Worm (Caenorhabditis elegans): ENCODE measurements around the gene R155.3.

- TF ChIP-seq F57A8.1 (GFP tag; optimal IDR thresholded peaks at IDR 0.05): no peak
- TF ChIP-seq nhr-90 (tag; optimal IDR thresholded peaks at IDR 0.05): no peak
- TF ChIP-seq tlf-1 (GFP tag; optimal IDR thresholded peaks at IDR 0.05): no peak
- TF ChIP-seq ama-1 (optimal IDR thresholded peaks at IDR 0.05): no peak
- no peak for TF ChIP-seq ama-1 (GFP tag; optimal IDR thresholded peaks at IDR 0.05)
- TF ChIP-seq madf-10 (tag; optimal IDR thresholded peaks at IDR 0.05): no peak
- no peak for TF ChIP-seq F55B11.4 (tag; optimal IDR thresholded peaks at IDR 0.05; ENCODE audit: borderline replicate concordance, insufficient read depth)
- TF ChIP-seq F39B2.1 (GFP tag; IDR thresholded peaks at IDR 0.05): no peak
- TF ChIP-seq akir-1 (GFP tag; optimal IDR thresholded peaks at IDR 0.05): no peak
- TF ChIP-seq T07F8.4 (tag; optimal IDR thresholded peaks at IDR 0.05): no peak
- TF ChIP-seq nfya-1 (tag; optimal IDR thresholded peaks at IDR 0.05; ENCODE audit: borderline replicate concordance, insufficient read depth): no peak
- no peak for TF ChIP-seq nhr-27 (tag; optimal IDR thresholded peaks at IDR 0.05)
Observed at ce11 chrIII:2012561-2012960, 36.0 kb upstream of the R155.3 start.

Data from whole organism, young adult.